Fruit fly (Drosophila melanogaster): Measurements from ENCODE around the gene Or82a.

dm6 chr3R:4307664-4308416 lies 51.1 kb downstream of the Or82a start, which contains the start of gene MP1:
- TF ChIP-seq Sin3A (optimal IDR thresholded peaks at IDR 0.05) (no peak), Myc (optimal IDR thresholded peaks at IDR 0.05) (no peak), psq (optimal IDR thresholded peaks at IDR 0.05) (no peak), h (optimal IDR thresholded peaks at IDR 0.05) (no peak), insv (optimal IDR thresholded peaks at IDR 0.05) (no peak), ttk (optimal IDR thresholded peaks at IDR 0.05) (no peak)
